Worm (Caenorhabditis elegans) whole organism, midembryonic: Measurements from ENCODE around the gene F07C3.9.

Source experiments
- T22C8.4 ChIP-seq: fragments of 200-800 bp; sonication (Bioruptor generic); IDR thresholded peaks from 2 replicates; pipeline ENCODE4 v1.3.6; 2022; ENCODE audit warnings: missing genetic modification characterization, missing compliant biosample characterization
- cog-1 ChIP-seq: sonication (generic microtip); optimal IDR thresholded peaks from 2 replicates; lab custom pipeline; 2016; ENCODE audit warnings: missing genetic modification characterization, missing compliant biosample characterization
- flt-1 ChIP-seq: fragments of 200-800 bp; sonication (Bioruptor generic); IDR thresholded peaks from 2 replicates; pipeline ENCODE4 v1.3.6; 2022; ENCODE audit warnings: missing genetic modification characterization, missing compliant biosample characterization
- ref-1 ChIP-seq: fragments of 200-800 bp; sonication (Bioruptor generic); conservative IDR thresholded peaks from 2 replicates; pipeline ENCODE4 v1.3.6; 2022; ENCODE audit warnings: missing genetic modification reagents, missing genetic modification characterization, missing compliant biosample characterization
- tab-1 ChIP-seq: fragments of 200-800 bp; sonication (Bioruptor generic); IDR thresholded peaks from 2 replicates; pipeline ENCODE4 v1.3.6; 2022; ENCODE audit warnings: missing genetic modification characterization, missing compliant biosample characterization

DNA sequence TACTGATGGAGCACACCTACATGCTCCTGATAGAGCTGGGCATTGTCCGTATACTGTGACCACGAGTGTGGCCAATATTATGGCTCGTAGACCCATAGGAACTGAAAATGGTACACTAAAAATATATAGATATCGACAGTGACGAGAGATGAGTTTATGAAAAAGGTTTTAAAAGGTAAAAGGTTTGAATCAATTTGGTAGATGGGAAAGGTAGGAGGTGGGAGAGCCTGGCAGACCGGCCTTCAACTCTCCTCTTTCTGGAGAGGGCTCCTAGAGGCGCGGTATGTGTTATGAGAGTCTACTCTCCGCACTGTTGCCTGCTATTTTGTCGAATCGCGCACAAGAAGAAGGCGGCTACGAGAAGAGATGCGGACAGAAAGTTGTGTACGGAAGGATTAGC is 33.0 kb upstream of the F07C3.9 start, which contains the start of gene lron-2:
- no peak for TF ChIP-seq T22C8.4 (GFP tag; lab: Robert Waterston, UW)
- TF ChIP-seq flt-1 (GFP tag; lab: Robert Waterston, UW), result no peak
- TF ChIP-seq ref-1, result no peak
- no peak for TF ChIP-seq cog-1
- TF ChIP-seq tab-1 (GFP tag; lab: Robert Waterston, UW), result no peak
